Worm (Caenorhabditis elegans): ENCODE results near the gene nos-3.
"Not testable (repeated sequence)": the region's sequence is repeated elsewhere in the genome, so short reads cannot be mapped to it uniquely, and the experiment has no call there.

nos-3 gene

ce11 chrII:9716417-9717039 lies 29.6 kb upstream of the nos-3 start, which contains the start of gene wee-1.3 (continued):
- no peak for TF ChIP-seq ceh-22 (tag; optimal IDR thresholded peaks at IDR 0.05)
- TF ChIP-seq ceh-30 (tag; optimal IDR thresholded peaks at IDR 0.05), result peak; percentile 18
- no peak for TF ChIP-seq che-1 (tag; optimal IDR thresholded peaks at IDR 0.05)
- TF ChIP-seq unc-55 (GFP tag; optimal IDR thresholded peaks at IDR 0.05), result no peak
- TF ChIP-seq pag-3 (tag; optimal IDR thresholded peaks at IDR 0.05; ENCODE audit: borderline replicate concordance), result no peak
- peak; percentile 59 for TF ChIP-seq nfya-1 (tag; optimal IDR thresholded peaks at IDR 0.05)

ce11 chrII:9717904-9718303 lies 28.2 kb upstream of the nos-3 start, which contains the start of gene Y53C12A.6:
TSS of gene Y53C12A.6 (minus strand) at chrII:9718004.
- no peak for TF ChIP-seq tbx-7 (tag; optimal IDR thresholded peaks at IDR 0.05)
- TF ChIP-seq unc-42 (tag; optimal IDR thresholded peaks at IDR 0.05), result no peak
- no peak for TF ChIP-seq unc-55 (GFP tag; optimal IDR thresholded peaks at IDR 0.05)
- TF ChIP-seq unc-3 (GFP tag; conservative IDR thresholded peaks at IDR 0.05), result no peak
- TF ChIP-seq unc-3 (tag; optimal IDR thresholded peaks at IDR 0.05), result no peak
- no peak for TF ChIP-seq K09A11.1 (tag; optimal IDR thresholded peaks at IDR 0.05; ENCODE audit: insufficient read depth)
- TF ChIP-seq elt-2 (tag; optimal IDR thresholded peaks at IDR 0.05), result no peak
- no peak for TF ChIP-seq hlh-13 (GFP tag; optimal IDR thresholded peaks at IDR 0.05)
- no peak for TF ChIP-seq lin-11 (tag; optimal IDR thresholded peaks at IDR 0.05)
- TF ChIP-seq che-1 (tag; optimal IDR thresholded peaks at IDR 0.05), result no peak
- no peak for TF ChIP-seq K02D7.2 (tag; optimal IDR thresholded peaks at IDR 0.05)
- no peak for TF ChIP-seq sox-4 (tag; optimal IDR thresholded peaks at IDR 0.05)
- no peak for TF ChIP-seq F13H6.1 (tag; optimal IDR thresholded peaks at IDR 0.05)
- no peak for TF ChIP-seq dmd-4 (tag; optimal IDR thresholded peaks at IDR 0.05; ENCODE audit: borderline replicate concordance)
- TF ChIP-seq tbx-2 (tag; optimal IDR thresholded peaks at IDR 0.05), result no peak
- no peak for TF ChIP-seq nfya-1 (tag; optimal IDR thresholded peaks at IDR 0.05)
- no peak for TF ChIP-seq pha-2 (tag; optimal IDR thresholded peaks at IDR 0.05)
- TF ChIP-seq ceh-24 (tag; optimal IDR thresholded peaks at IDR 0.05), result no peak
- TF ChIP-seq pat-9 (tag; optimal IDR thresholded peaks at IDR 0.05), result no peak

DNA sequence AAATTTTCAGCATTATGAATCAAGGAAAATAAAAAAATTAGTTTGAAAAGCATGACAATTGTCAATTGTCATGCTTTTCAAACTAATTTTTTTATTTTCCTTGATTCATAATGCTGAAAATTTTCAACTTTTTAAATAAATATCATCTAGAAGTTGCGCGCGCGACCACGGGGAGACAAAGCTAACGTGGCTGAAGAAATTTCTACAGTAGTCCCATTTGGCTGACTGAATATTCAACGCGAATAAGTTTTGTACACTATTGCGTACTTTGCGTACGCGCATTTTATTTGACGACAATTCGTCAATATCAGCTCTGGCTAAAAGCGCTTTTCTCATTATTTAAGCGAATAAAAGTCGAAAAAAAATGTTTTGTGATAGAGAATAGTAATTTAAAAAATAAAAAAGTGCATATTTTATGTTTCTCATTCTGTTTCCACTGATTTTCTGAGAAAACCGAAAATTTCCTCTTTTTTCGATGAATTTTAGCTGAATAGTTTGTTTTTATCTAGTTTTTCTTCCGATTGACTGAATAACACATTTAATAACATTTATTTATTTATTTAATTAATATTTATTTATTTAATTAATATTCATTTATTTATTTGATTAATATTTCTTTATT lies 27.4 kb upstream of the nos-3 start, which contains the start of gene Y53C12A.11:
Gene Y53C12A.11, minus strand, starts transcription at position 68 of the 622 bp plus-strand sequence.
- TF ChIP-seq ztf-16 (tag; optimal IDR thresholded peaks at IDR 0.05); F13H6.1 (tag; optimal IDR thresholded peaks at IDR 0.05); ama-1 (optimal IDR thresholded peaks at IDR 0.05): not testable (repeated sequence)

DNA sequence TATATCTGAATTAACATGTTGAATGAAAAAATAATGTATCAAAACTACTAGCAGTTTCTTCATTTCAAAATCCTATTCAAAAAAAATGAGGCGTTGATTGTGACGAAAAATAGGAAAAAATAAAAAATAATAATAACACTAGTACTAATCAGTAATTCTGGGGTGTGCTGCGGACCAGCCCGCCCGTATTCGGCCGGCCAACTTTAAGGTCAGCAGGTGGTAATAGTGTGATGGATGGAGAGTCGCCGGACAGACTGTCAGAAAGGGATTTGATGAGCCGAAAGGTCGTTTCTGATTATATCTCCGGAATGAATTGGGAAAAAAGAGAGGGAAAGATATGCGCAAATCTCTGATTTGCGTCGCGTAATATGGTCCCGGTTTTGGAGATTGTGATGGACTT lies 21.7 kb upstream of the nos-3 start, which contains the start of gene cutl-2:
Gene cutl-2, minus strand, starts transcription at position 210 of the 400 bp plus-strand sequence.
- no peak for TF ChIP-seq ttx-3 (tag; optimal IDR thresholded peaks at IDR 0.05)
- no peak for TF ChIP-seq dmd-4 (tag; optimal IDR thresholded peaks at IDR 0.05; ENCODE audit: borderline replicate concordance)
- no peak for TF ChIP-seq ceh-6 (GFP tag; optimal IDR thresholded peaks at IDR 0.05)
- no peak for TF ChIP-seq npax-4 (tag; optimal IDR thresholded peaks at IDR 0.05)
- no peak for TF ChIP-seq ceh-24 (tag; optimal IDR thresholded peaks at IDR 0.05)
- TF ChIP-seq elt-4 (tag; optimal IDR thresholded peaks at IDR 0.05), result no peak
- TF ChIP-seq ceh-30 (tag; optimal IDR thresholded peaks at IDR 0.05), result no peak
- no peak for TF ChIP-seq fax-1 (tag; optimal IDR thresholded peaks at IDR 0.05)
- TF ChIP-seq rnt-1 (tag; optimal IDR thresholded peaks at IDR 0.05), result no peak
- no peak for TF ChIP-seq nhr-232 (tag; optimal IDR thresholded peaks at IDR 0.05)
- TF ChIP-seq K09A11.1 (tag; optimal IDR thresholded peaks at IDR 0.05; ENCODE audit: insufficient read depth), result no peak
- TF ChIP-seq eyg-1 (tag; optimal IDR thresholded peaks at IDR 0.05), result no peak
- no peak for TF ChIP-seq F13H6.1 (tag; optimal IDR thresholded peaks at IDR 0.05)
- no peak for TF ChIP-seq ahr-1 (tag; optimal IDR thresholded peaks at IDR 0.05)
- TF ChIP-seq ceh-34 (tag; optimal IDR thresholded peaks at IDR 0.05), result no peak
- no peak for TF ChIP-seq ceh-19 (GFP tag; optimal IDR thresholded peaks at IDR 0.05)
- TF ChIP-seq odd-2 (tag; optimal IDR thresholded peaks at IDR 0.05), result no peak
- no peak for TF ChIP-seq ceh-9 (tag; optimal IDR thresholded peaks at IDR 0.05)
- no peak for TF ChIP-seq zip-5 (tag; optimal IDR thresholded peaks at IDR 0.05)
- no peak for TF ChIP-seq K02D7.2 (tag; optimal IDR thresholded peaks at IDR 0.05)
